Worm (Caenorhabditis elegans) whole organism, dauer: ENCODE results near the gene F26F2.1.
"Not testable (repeated sequence)": the region's sequence is repeated elsewhere in the genome, so short reads cannot be mapped to it uniquely, and the experiment has no call there.

Experiments
- unc-62 ChIP-seq: sonication (generic microtip); optimal IDR thresholded peaks from 2 replicates; lab custom pipeline; 2017; ENCODE audit warnings: missing biosample characterization, missing genetic modification reagents, missing genetic modification characterization

Gene F26F2.1

DNA sequence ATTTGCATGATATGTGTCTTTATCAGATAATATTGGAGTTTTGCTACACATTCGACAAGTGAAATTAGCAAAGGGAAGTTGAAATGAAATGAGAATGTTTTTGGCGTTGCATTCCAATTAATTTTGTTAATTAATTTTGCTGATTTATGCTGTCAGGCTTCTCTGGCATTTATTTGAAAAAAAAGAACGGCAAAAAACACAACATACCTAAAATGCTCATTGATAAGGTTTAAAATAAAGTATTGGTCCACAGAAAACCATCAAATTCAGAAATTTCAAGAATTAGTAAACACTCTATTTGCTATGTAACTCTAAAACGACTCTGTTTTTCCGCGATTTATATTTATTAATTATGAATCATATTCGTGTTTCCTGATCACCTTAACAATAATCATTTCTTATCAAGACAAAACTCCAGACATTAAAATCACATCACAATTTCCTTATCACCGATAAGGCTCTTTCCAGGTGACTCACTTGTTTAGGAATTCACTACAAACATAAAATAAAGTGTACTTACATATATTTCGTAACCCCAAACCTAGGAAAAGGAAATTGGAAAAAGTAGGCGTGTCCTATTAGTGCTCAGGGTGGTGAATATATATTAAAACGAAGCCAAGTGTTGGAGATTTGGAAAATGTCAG, 35.8 kb downstream of the F26F2.1 start, which contains the start of the genes srh-166 and Y38H6C.24:
TSS of gene srh-166 (minus strand) at position 51 of the 644 bp plus-strand sequence.
TSS of gene Y38H6C.24 (plus strand) at position 620 of the 644 bp plus-strand sequence.
- no peak for TF ChIP-seq unc-62 (GFP tag; lab: Kevin White, UChicago)

- no peak for TF ChIP-seq unc-62 (GFP tag; lab: Kevin White, UChicago)
Observed at ce11 chrV:20522219-20522618, 39.5 kb downstream of the F26F2.1 start, which contains the start of the genes Y38H6C.9 and fbxa-150. TSS of gene Y38H6C.9 (minus strand) at chrV:20522270. TSS of gene fbxa-150 (plus strand) at chrV:20522598.

DNA sequence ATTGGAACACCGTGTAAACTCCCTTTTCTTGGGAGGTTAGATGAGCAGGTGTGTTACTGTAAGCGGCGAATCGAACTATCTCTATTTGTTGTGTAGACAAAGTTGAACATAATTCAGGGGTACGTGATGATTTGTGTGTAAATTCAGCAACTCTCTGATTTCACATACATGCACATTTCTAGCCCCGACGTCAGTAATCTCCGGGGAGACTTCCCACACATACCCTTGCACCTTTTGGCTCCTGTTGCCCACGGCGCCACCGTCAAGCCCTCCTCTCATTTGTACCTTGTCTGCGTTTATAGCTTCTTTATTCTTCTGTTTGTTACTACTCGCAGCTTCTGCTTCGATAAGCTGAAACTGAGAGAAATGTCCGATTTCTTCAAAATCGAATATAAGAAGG, 42.8 kb downstream of the F26F2.1 start, which contains the start of gene Y38H6C.25:
TSS of gene Y38H6C.25 (plus strand) at position 301 of the 400 bp plus-strand sequence.
- no peak for TF ChIP-seq unc-62 (GFP tag; lab: Kevin White, UChicago)

- TF ChIP-seq unc-62 (GFP tag; lab: Kevin White, UChicago): no peak
Observed at ce11 chrV:20517005-20517404, 44.7 kb downstream of the F26F2.1 start.

DNA sequence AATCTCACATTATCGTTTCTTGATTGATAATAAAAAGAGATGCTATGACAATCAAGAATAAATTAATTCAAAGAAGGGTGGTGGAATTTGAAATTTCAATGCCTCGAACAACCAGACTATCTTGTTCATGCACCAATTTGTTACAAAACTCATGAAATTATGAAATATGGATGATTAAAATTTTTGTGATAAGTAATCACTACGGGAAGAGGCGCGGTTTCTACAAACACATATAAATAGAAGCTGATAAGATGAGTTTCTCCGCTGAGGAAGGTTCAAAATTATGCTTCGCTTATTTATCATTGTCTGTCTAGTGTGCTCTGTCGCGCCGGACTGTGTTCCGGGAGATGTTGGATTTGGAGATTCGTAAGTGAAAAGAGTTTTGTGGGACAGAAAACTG, 47.2 kb downstream of the F26F2.1 start:
- TF ChIP-seq unc-62 (GFP tag; lab: Kevin White, UChicago): no peak

DNA sequence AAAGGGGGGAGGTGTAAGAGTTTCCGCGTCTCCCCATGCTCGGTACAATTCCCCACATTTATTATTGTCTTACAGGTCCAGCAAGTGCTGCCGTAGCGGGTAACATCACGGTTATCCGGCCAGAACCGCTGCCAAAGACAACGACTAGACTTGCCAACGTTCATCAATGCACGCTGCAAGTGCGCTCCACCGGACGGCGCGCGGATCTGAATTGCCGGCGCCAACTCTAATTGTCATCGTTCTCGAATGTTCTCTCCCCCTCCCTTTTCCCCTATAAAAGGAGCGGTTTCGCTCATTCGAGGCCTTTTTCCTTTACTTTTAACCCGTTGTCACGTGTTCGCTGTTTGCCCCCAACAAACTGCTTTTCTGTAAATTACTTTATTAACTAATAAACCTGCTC, 48.0 kb downstream of the F26F2.1 start, which contains the start of gene Y38H6C.8:
TSS of gene Y38H6C.8 (plus strand) at position 301 of the 400 bp plus-strand sequence.
- TF ChIP-seq unc-62 (GFP tag; lab: Kevin White, UChicago): not testable (repeated sequence)

ce11 chrV:20509427-20509826, 52.3 kb downstream of the F26F2.1 start:
- TF ChIP-seq unc-62 (GFP tag; lab: Kevin White, UChicago): no peak
